Worm (Caenorhabditis elegans): ENCODE data around the gene C06H5.8.

C06H5.8 gene

ce11 chrV:17951172-17951999, 32.6 kb downstream of the C06H5.8 start, which contains the start of gene Y59A8B.24 (continued):
- peak; percentile 92 for TF ChIP-seq ceh-8 (GFP tag; optimal IDR thresholded peaks at IDR 0.05)
- peak; percentile 83 for TF ChIP-seq ceh-90 (tag; optimal IDR thresholded peaks at IDR 0.05)
- peak; percentile 59 for TF ChIP-seq elt-2 (tag; optimal IDR thresholded peaks at IDR 0.05)
- peak; percentile 73 to 80 (median 76) for TF ChIP-seq dpl-1 (GFP tag; optimal IDR thresholded peaks at IDR 0.05)
- peak; percentile 95 for TF ChIP-seq rnt-1 (tag; optimal IDR thresholded peaks at IDR 0.05)
- TF ChIP-seq nhr-85 (tag), result peak; percentile 95
- TF ChIP-seq egl-27 (tag; optimal IDR thresholded peaks at IDR 0.05), result peak; percentile 2 to 41
- no peak for TF ChIP-seq hlh-17 (GFP tag; optimal IDR thresholded peaks at IDR 0.05; ENCODE audit: borderline replicate concordance)
- peak; percentile 48 for TF ChIP-seq nhr-11 (tag; optimal IDR thresholded peaks at IDR 0.05)
- TF ChIP-seq unc-86 (tag; optimal IDR thresholded peaks at IDR 0.05), result peak; percentile 96
- TF ChIP-seq sox-4 (tag; optimal IDR thresholded peaks at IDR 0.05), result peak; percentile 81
- TF ChIP-seq Y116A8C.19 (tag; optimal IDR thresholded peaks at IDR 0.05; ENCODE audit: borderline replicate concordance), result peak; percentile 15
- no peak for TF ChIP-seq alr-1 (tag; optimal IDR thresholded peaks at IDR 0.05; ENCODE audit: borderline replicate concordance)
- TF ChIP-seq ceh-88 (GFP tag; IDR thresholded peaks at IDR 0.05), result peak; percentile 65
- TF ChIP-seq xbp-1 (tag; optimal IDR thresholded peaks at IDR 0.05), result peak; percentile 86
- peak; percentile 69 for TF ChIP-seq F16B12.6 (tag; optimal IDR thresholded peaks at IDR 0.05)
- TF ChIP-seq lsy-2 (tag; optimal IDR thresholded peaks at IDR 0.05), result peak; percentile 87 to 94
- TF ChIP-seq pqm-1 (tag; optimal IDR thresholded peaks at IDR 0.05), result no peak
- TF ChIP-seq sptf-1 (tag; optimal IDR thresholded peaks at IDR 0.05), result no peak
- no peak for TF ChIP-seq unc-30 (tag; optimal IDR thresholded peaks at IDR 0.05)
- TF ChIP-seq ama-1 (optimal IDR thresholded peaks at IDR 0.05), result peak; percentile 46
- TF ChIP-seq lir-3 (tag; optimal IDR thresholded peaks at IDR 0.05; ENCODE audit: poor library complexity), result peak; percentile 93
- peak; percentile 81 for TF ChIP-seq ztf-4 (tag; optimal IDR thresholded peaks at IDR 0.05)
- peak; percentile 95 for TF ChIP-seq nhr-47 (tag; optimal IDR thresholded peaks at IDR 0.05)
- peak; percentile 98 for TF ChIP-seq nhr-71 (tag; optimal IDR thresholded peaks at IDR 0.05)
- TF ChIP-seq tlp-1 (tag; optimal IDR thresholded peaks at IDR 0.05), result no peak
- TF ChIP-seq mep-1 (tag; optimal IDR thresholded peaks at IDR 0.05), result peak; percentile 86
- TF ChIP-seq lin-39 (tag; optimal IDR thresholded peaks at IDR 0.05), result no peak
- peak; percentile 92 for TF ChIP-seq nhr-20 (tag; optimal IDR thresholded peaks at IDR 0.05)
- TF ChIP-seq nhr-84 (tag; optimal IDR thresholded peaks at IDR 0.05), result no peak
- peak; percentile 68 for TF ChIP-seq unc-130 (tag; optimal IDR thresholded peaks at IDR 0.05)
- peak; percentile 88 for TF ChIP-seq egl-13 (tag; optimal IDR thresholded peaks at IDR 0.05)
- TF ChIP-seq nhr-237 (tag; optimal IDR thresholded peaks at IDR 0.05), result peak; percentile 90
- TF ChIP-seq irx-1 (tag; optimal IDR thresholded peaks at IDR 0.05), result peak; percentile 82

- no peak for TF ChIP-seq efl-1 (optimal IDR thresholded peaks at IDR 0.05)
- TF ChIP-seq efl-1 (GFP tag; optimal IDR thresholded peaks at IDR 0.05 in 1 of 2), result peak in 1 of 2 experiments; percentile 54
- TF ChIP-seq ztf-4 (tag; optimal IDR thresholded peaks at IDR 0.05), result no peak
- TF ChIP-seq ztf-11 (tag; optimal IDR thresholded peaks at IDR 0.05), result no peak
- no peak for TF ChIP-seq ceh-88 (GFP tag; IDR thresholded peaks at IDR 0.05)
Measured at ce11 chrV:17952280-17952679, 33.5 kb downstream of the C06H5.8 start.

- no peak for TF ChIP-seq ceh-8 (GFP tag; optimal IDR thresholded peaks at IDR 0.05)
- TF ChIP-seq pqm-1 (tag; optimal IDR thresholded peaks at IDR 0.05), result no peak
- TF ChIP-seq unc-30 (tag; optimal IDR thresholded peaks at IDR 0.05), result no peak
- no peak for TF ChIP-seq efl-1 (optimal IDR thresholded peaks at IDR 0.05)
- peak in 1 of 2 experiments; percentile 90 for TF ChIP-seq efl-1 (GFP tag; optimal IDR thresholded peaks at IDR 0.05 in 1 of 2)
- no peak for TF ChIP-seq sup-37 (GFP tag; optimal IDR thresholded peaks at IDR 0.05)
- TF ChIP-seq nhr-85 (tag), result peak; percentile 58
Measured at ce11 chrV:17956109-17956508, 37.3 kb downstream of the C06H5.8 start.

All from whole organism, L1 larva.